Worm (Caenorhabditis elegans) whole organism, L1 larva: Measurements from ENCODE around the gene cutl-22.

Experiments
- C04F5.9 ChIP-seq: sonication (generic microtip); optimal IDR thresholded peaks from 2 replicates; lab custom pipeline; 2016; ENCODE audit warnings: missing genetic modification characterization, missing compliant biosample characterization
- C34B4.2 ChIP-seq: sonication (generic microtip); optimal IDR thresholded peaks from 2 replicates; lab custom pipeline; 2017; ENCODE audit warnings: mild to moderate bottlenecking, missing genetic modification characterization, missing compliant biosample characterization
- Y116A8C.19 ChIP-seq: sonication (generic microtip); optimal IDR thresholded peaks from 2 replicates; lab custom pipeline; 2016; ENCODE audit warnings: missing compliant biosample characterization, missing genetic modification characterization, borderline replicate concordance
- blmp-1 ChIP-seq: fragments of 150-350 bp; optimal IDR thresholded peaks from 2 replicates; lab custom pipeline; 2014; ENCODE audit warnings: missing biosample characterization, missing genetic modification characterization
- ceh-8 ChIP-seq: fragments of 200-800 bp; sonication (Bioruptor generic); optimal IDR thresholded peaks from 2 replicates; lab custom pipeline; 2018; ENCODE audit warnings: mild to moderate bottlenecking, missing genetic modification characterization, moderate library complexity, missing compliant biosample characterization
- ceh-90 ChIP-seq: sonication (generic microtip); optimal IDR thresholded peaks from 2 replicates; lab custom pipeline; 2016; ENCODE audit warnings: missing genetic modification characterization, missing compliant biosample characterization
- ces-1 ChIP-seq: fragments of 150-350 bp; optimal IDR thresholded peaks from 2 replicates; lab custom pipeline; 2014; ENCODE audit warnings: missing biosample characterization, missing genetic modification reagents, missing genetic modification characterization
- efl-3 ChIP-seq: fragments of 200-800 bp; sonication (Bioruptor generic); optimal IDR thresholded peaks from 2 replicates; lab custom pipeline; 2018; ENCODE audit warnings: mild to moderate bottlenecking, missing genetic modification characterization, missing compliant biosample characterization
- egl-13 ChIP-seq: sonication (generic microtip); optimal IDR thresholded peaks from 2 replicates; lab custom pipeline; 2016; ENCODE audit warnings: missing genotype, missing genetic modification reagents, missing genetic modification characterization, missing compliant biosample characterization
- elt-3 ChIP-seq, 6 experiments: fragments of 150-350 bp in 1 of 6; sonication (generic microtip); optimal IDR thresholded peaks; 2 replicates each; lab custom pipeline; 2017 to 2018; ENCODE audit warnings: missing biosample characterization in 6 of 6, missing genetic modification characterization in 6 of 6, inconsistent platforms in 1 of 6
- ets-5 ChIP-seq: fragments of 200-800 bp; sonication (Bioruptor generic); IDR thresholded peaks from 2 replicates; pipeline ENCODE4 v1.3.6; 2022; ENCODE audit warnings: missing genetic modification characterization, missing compliant biosample characterization
- fkh-10 ChIP-seq: sonication (generic microtip); optimal IDR thresholded peaks from 2 replicates; lab custom pipeline; 2017; ENCODE audit warnings: missing biosample characterization, missing genetic modification reagents, missing genetic modification characterization
- fkh-4 ChIP-seq: sonication (generic microtip); optimal IDR thresholded peaks from 2 replicates; lab custom pipeline; 2016; ENCODE audit warnings: missing compliant biosample characterization, missing genetic modification characterization, borderline replicate concordance
- fkh-8 ChIP-seq: sonication (generic microtip); optimal IDR thresholded peaks from 2 replicates; lab custom pipeline; 2016; ENCODE audit warnings: mild to moderate bottlenecking, missing genetic modification characterization, missing compliant biosample characterization
- grh-1 ChIP-seq: fragments of 200-800 bp; sonication (Bioruptor generic); IDR thresholded peaks from 2 replicates; pipeline ENCODE4 v1.3.6; 2022; ENCODE audit warnings: missing genetic modification reagents, missing genetic modification characterization, missing compliant biosample characterization
- hlh-4 ChIP-seq: sonication (generic microtip); optimal IDR thresholded peaks from 2 replicates; lab custom pipeline; 2016; ENCODE audit warnings: mild to moderate bottlenecking, missing genetic modification characterization, missing compliant biosample characterization
- hpl-2 ChIP-seq: fragments of 150-350 bp; optimal IDR thresholded peaks from 2 replicates; lab custom pipeline; 2014; ENCODE audit warnings: missing biosample characterization, missing genetic modification reagents, missing genetic modification characterization
- irx-1 ChIP-seq: sonication (generic microtip); optimal IDR thresholded peaks from 2 replicates; lab custom pipeline; 2016; ENCODE audit warnings: missing genetic modification characterization, missing compliant biosample characterization
- lin-13 ChIP-seq: fragments of 150-350 bp; optimal IDR thresholded peaks from 2 replicates; lab custom pipeline; 2014; ENCODE audit warnings: missing biosample characterization, missing genetic modification reagents, missing genetic modification characterization
- lin-14 ChIP-seq: fragments of 200-800 bp; sonication (Bioruptor generic); optimal IDR thresholded peaks from 2 replicates; lab custom pipeline; 2018; ENCODE audit warnings: mild to moderate bottlenecking, missing genetic modification characterization, moderate library complexity, missing compliant biosample characterization
- lin-35 ChIP-seq, 2 experiments: fragments of 150-350 bp; optimal IDR thresholded peaks; 2 replicates each; lab custom pipeline; 2014; ENCODE audit warnings: missing biosample characterization in 2 of 2, missing genetic modification characterization in 2 of 2, missing genetic modification reagents in 2 of 2
- lin-39 ChIP-seq: fragments of 150-350 bp; optimal IDR thresholded peaks from 2 replicates; lab custom pipeline; 2014; ENCODE audit warnings: missing biosample characterization, missing genetic modification reagents, missing genetic modification characterization
- lsy-2 ChIP-seq, 2 experiments: fragments of 150-350 bp; optimal IDR thresholded peaks; 2 replicates each; lab custom pipeline; 2014; ENCODE audit warnings: missing biosample characterization in 2 of 2, missing genetic modification characterization in 2 of 2
- mab-9 ChIP-seq: fragments of 200-800 bp; sonication (Bioruptor generic); IDR thresholded peaks from 2 replicates; pipeline ENCODE4 v1.3.6; 2022; ENCODE audit warnings: missing genetic modification reagents, missing genetic modification characterization, missing compliant biosample characterization
- mep-1 ChIP-seq: fragments of 150-350 bp; optimal IDR thresholded peaks from 2 replicates; lab custom pipeline; 2014; ENCODE audit warnings: missing biosample characterization, missing genetic modification characterization
- nhr-11 ChIP-seq: fragments of 150-350 bp; optimal IDR thresholded peaks from 2 replicates; lab custom pipeline; 2014; ENCODE audit warnings: missing biosample characterization, missing genetic modification characterization
- nhr-12 ChIP-seq: sonication (generic microtip); optimal IDR thresholded peaks from 2 replicates; lab custom pipeline; 2017; ENCODE audit warnings: missing biosample characterization, missing genetic modification characterization
- nhr-19 ChIP-seq: fragments of 200-800 bp; sonication (Bioruptor generic); conservative IDR thresholded peaks from 2 replicates; pipeline ENCODE4 v1.3.6; 2022; ENCODE audit warnings: missing genetic modification characterization, missing compliant biosample characterization
- nhr-20 ChIP-seq: sonication (generic microtip); optimal IDR thresholded peaks from 2 replicates; lab custom pipeline; 2016; ENCODE audit warnings: mild to moderate bottlenecking, missing genetic modification characterization, missing compliant biosample characterization
- nhr-237 ChIP-seq: fragments of 150-350 bp; optimal IDR thresholded peaks from 2 replicates; lab custom pipeline; 2014; ENCODE audit warnings: missing biosample characterization, missing genetic modification characterization
- nhr-76 ChIP-seq: sonication (generic microtip); optimal IDR thresholded peaks from 2 replicates; lab custom pipeline; 2017; ENCODE audit warnings: missing biosample characterization, missing genetic modification characterization
- nhr-77 ChIP-seq: fragments of 150-350 bp; optimal IDR thresholded peaks from 2 replicates; lab custom pipeline; 2014; ENCODE audit warnings: missing biosample characterization, missing genetic modification characterization
- nhr-84 ChIP-seq: sonication (generic microtip); optimal IDR thresholded peaks from 2 replicates; lab custom pipeline; 2017; ENCODE audit warnings: missing biosample characterization, missing genetic modification characterization
- nhr-85 ChIP-seq: sonication (generic microtip); peaks from one replicate; lab custom pipeline; 2016; ENCODE audit warnings: missing genetic modification characterization, inconsistent platforms, missing compliant biosample characterization
- nhr-90 ChIP-seq: sonication (generic microtip); optimal IDR thresholded peaks from 2 replicates; lab custom pipeline; 2016; ENCODE audit warnings: mild to moderate bottlenecking, missing genetic modification characterization, missing compliant biosample characterization; ENCODE audit not compliant: poor library complexity
- pag-3 ChIP-seq: sonication (generic microtip); optimal IDR thresholded peaks from 2 replicates; lab custom pipeline; 2017; ENCODE audit warnings: missing genetic modification characterization, mild to moderate bottlenecking, missing compliant biosample characterization, antibody characterized with exemption, borderline replicate concordance; ENCODE audit not compliant: insufficient read depth
- pax-3 ChIP-seq: fragments of 200-800 bp; sonication (Bioruptor generic); optimal IDR thresholded peaks from 2 replicates; lab custom pipeline; 2018; ENCODE audit warnings: mild to moderate bottlenecking, missing genetic modification characterization, moderate library complexity, missing compliant biosample characterization
- snu-23 ChIP-seq: sonication (generic microtip); optimal IDR thresholded peaks from 2 replicates; lab custom pipeline; 2016; ENCODE audit warnings: missing genetic modification characterization, missing compliant biosample characterization
- swsn-7 ChIP-seq: sonication (generic microtip); optimal IDR thresholded peaks from 2 replicates; lab custom pipeline; 2016; ENCODE audit warnings: missing genetic modification characterization, missing compliant biosample characterization
- tbx-2 ChIP-seq: sonication (generic microtip); optimal IDR thresholded peaks from 2 replicates; lab custom pipeline; 2016; ENCODE audit warnings: missing genetic modification characterization, missing compliant biosample characterization
- tlp-1 ChIP-seq: fragments of 150-350 bp; optimal IDR thresholded peaks from 2 replicates; lab custom pipeline; 2014; ENCODE audit warnings: missing biosample characterization, missing genetic modification characterization
- unc-130 ChIP-seq: fragments of 150-350 bp; optimal IDR thresholded peaks from 2 replicates; lab custom pipeline; 2017; ENCODE audit warnings: missing biosample characterization, missing genetic modification characterization, inconsistent platforms
- unc-30 ChIP-seq: sonication (generic microtip); optimal IDR thresholded peaks from 2 replicates; lab custom pipeline; 2017; ENCODE audit warnings: missing biosample characterization, missing genetic modification characterization
- unc-62 ChIP-seq: fragments of 150-350 bp; optimal IDR thresholded peaks from 2 replicates; lab custom pipeline; 2014; ENCODE audit warnings: missing biosample characterization, missing genetic modification reagents, missing genetic modification characterization
- unc-86 ChIP-seq: sonication (generic microtip); optimal IDR thresholded peaks from 2 replicates; lab custom pipeline; 2016; ENCODE audit warnings: missing genetic modification characterization, missing compliant biosample characterization
- unc-98 ChIP-seq: fragments of 200-800 bp; sonication (Bioruptor generic); IDR thresholded peaks from 2 replicates; pipeline ENCODE4 v1.3.6; 2022; ENCODE audit warnings: missing genetic modification characterization, missing compliant biosample characterization
- xbp-1 ChIP-seq: sonication (generic microtip); optimal IDR thresholded peaks from 2 replicates; lab custom pipeline; 2016; ENCODE audit warnings: missing genetic modification characterization, missing compliant biosample characterization
- zag-1 ChIP-seq: fragments of 150-350 bp; optimal IDR thresholded peaks from 2 replicates; lab custom pipeline; 2014; ENCODE audit warnings: missing biosample characterization, missing genetic modification characterization
- zip-4 ChIP-seq: fragments of 200-800 bp; sonication (Bioruptor generic); optimal IDR thresholded peaks from 2 replicates; lab custom pipeline; 2018; ENCODE audit warnings: mild to moderate bottlenecking, missing genetic modification characterization, moderate library complexity, missing compliant biosample characterization

Gene cutl-22

ce11 chrV:1142251-1142650, 718 bp downstream of the cutl-22 start:
- TF ChIP-seq mab-9 (GFP tag; lab: Robert Waterston, UW) (0 out of 2 replicates have a peak, but pooled peaks have one; percentile 23), ceh-8 (GFP tag; lab: Kevin White, UChicago) (no peak)

ce11 chrV:1149734-1150669, 8.5 kb downstream of the cutl-22 start:
- TF ChIP-seq snu-23 (GFP tag; lab: Kevin White, UChicago): peak; percentile 52
- no peak for TF ChIP-seq nhr-85
- TF ChIP-seq Y116A8C.19 (tag; lab: Kevin White, UChicago): no peak
- no peak for TF ChIP-seq nhr-84 (tag; lab: Kevin White, UChicago)
- no peak for TF ChIP-seq efl-3 (GFP tag; lab: Kevin White, UChicago)
- TF ChIP-seq grh-1 (GFP tag; lab: Robert Waterston, UW): no peak
- no peak for TF ChIP-seq nhr-76
- TF ChIP-seq lin-35 (GFP tag; optimal IDR thresholded peaks at IDR 0.05; lab: Kevin White, UChicago): no peak
- no peak for TF ChIP-seq lin-39 (tag; lab: Kevin White, UChicago)
- no peak for TF ChIP-seq xbp-1 (tag; lab: Kevin White, UChicago)
- TF ChIP-seq hpl-2 (GFP tag; lab: Kevin White, UChicago): no peak
- no peak for TF ChIP-seq nhr-77
- no peak for TF ChIP-seq ceh-8 (GFP tag; lab: Kevin White, UChicago)
- no peak for TF ChIP-seq hlh-4 (tag; lab: Kevin White, UChicago)
- no peak for TF ChIP-seq nhr-237
- no peak for TF ChIP-seq C04F5.9 (tag; lab: Kevin White, UChicago)
- TF ChIP-seq lin-14: peak; percentile 78
- no peak for TF ChIP-seq tlp-1 (tag; lab: Kevin White, UChicago)
- peak; percentile 4 to 19 for TF ChIP-seq lsy-2 (tag; optimal IDR thresholded peaks at IDR 0.05; lab: Kevin White, UChicago)
- no peak for TF ChIP-seq unc-86 (tag; lab: Kevin White, UChicago)
- no peak for TF ChIP-seq zag-1 (tag; lab: Kevin White, UChicago)
- peak; percentile 32 for TF ChIP-seq swsn-7 (tag; lab: Kevin White, UChicago)
- TF ChIP-seq pax-3 (tag; lab: Kevin White, UChicago): peak; percentile 13
- peak; percentile 89 for TF ChIP-seq fkh-10 (GFP tag; lab: Kevin White, UChicago)
- no peak for TF ChIP-seq blmp-1 (tag; lab: Kevin White, UChicago)
- no peak for TF ChIP-seq elt-3 (tag; optimal IDR thresholded peaks at IDR 0.05; lab: Kevin White, UChicago)
- TF ChIP-seq mep-1 (tag; lab: Kevin White, UChicago): peak; percentile 13
- TF ChIP-seq pag-3 (tag; lab: Kevin White, UChicago): no peak
- peak; percentile 91 for TF ChIP-seq fkh-8
- no peak for TF ChIP-seq zip-4 (GFP tag; lab: Kevin White, UChicago)
- no peak for TF ChIP-seq nhr-12 (tag; lab: Kevin White, UChicago)
- no peak for TF ChIP-seq unc-30 (tag; lab: Kevin White, UChicago)
- no peak for TF ChIP-seq ets-5 (GFP tag; lab: Robert Waterston, UW)
- no peak for TF ChIP-seq unc-62 (GFP tag; lab: Kevin White, UChicago)
- TF ChIP-seq nhr-19 (GFP tag; lab: Robert Waterston, UW): no peak
- peak; percentile 7 for TF ChIP-seq lin-13 (GFP tag; lab: Kevin White, UChicago)
- peak; percentile 2 for TF ChIP-seq nhr-20 (tag; lab: Kevin White, UChicago)
- no peak for TF ChIP-seq unc-98 (GFP tag; lab: Robert Waterston, UW)
- TF ChIP-seq irx-1 (tag; lab: Kevin White, UChicago): no peak
- no peak for TF ChIP-seq fkh-4
- no peak for TF ChIP-seq ceh-90 (tag; lab: Kevin White, UChicago)
- TF ChIP-seq tbx-2 (tag; lab: Kevin White, UChicago): no peak
- no peak for TF ChIP-seq nhr-90 (tag; lab: Kevin White, UChicago)
- no peak for TF ChIP-seq nhr-11 (tag; lab: Kevin White, UChicago)
- TF ChIP-seq egl-13 (tag; lab: Kevin White, UChicago): no peak
- TF ChIP-seq unc-130 (tag; lab: Kevin White, UChicago): no peak
- TF ChIP-seq ces-1 (GFP tag; lab: Kevin White, UChicago): peak; percentile 34
- TF ChIP-seq C34B4.2 (tag; lab: Kevin White, UChicago): no peak
